Worm (Caenorhabditis elegans): Measurements from ENCODE around the gene ulp-3.

DNA sequence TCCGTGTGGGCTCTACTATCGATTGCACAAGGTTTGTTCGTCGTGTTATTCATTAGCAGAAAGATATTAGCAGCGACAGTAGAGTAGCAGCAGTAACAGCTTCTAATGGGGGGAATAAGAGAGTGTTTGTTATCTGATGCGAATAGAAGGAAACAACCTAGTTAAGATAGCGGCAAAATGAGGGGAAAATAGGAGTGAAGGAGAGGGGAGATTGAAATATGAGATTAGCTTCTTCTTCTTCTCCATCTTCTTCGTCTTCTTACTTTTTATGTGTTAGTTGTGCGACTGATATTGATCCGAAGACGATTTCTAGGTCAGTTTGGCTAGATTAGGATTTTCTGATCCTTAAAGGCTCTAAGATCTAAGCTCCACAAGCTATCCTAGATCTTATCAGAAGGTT, 48.5 kb upstream of the ulp-3 start:
- no peak for TF ChIP-seq mdl-1 (tag; optimal IDR thresholded peaks at IDR 0.05)
- TF ChIP-seq skn-1 (tag; optimal IDR thresholded peaks at IDR 0.05), result no peak
- no peak for TF ChIP-seq dmd-4 (tag; optimal IDR thresholded peaks at IDR 0.05)
- TF ChIP-seq blmp-1 (tag; optimal IDR thresholded peaks at IDR 0.05; ENCODE audit: insufficient read depth), result no peak
- no peak for TF ChIP-seq snpc-4 (tag; optimal IDR thresholded peaks at IDR 0.05)

Measured in whole organism, L2 larva.